Fruit fly (Drosophila melanogaster): ENCODE results near the gene Ubi-p63E.

- TF ChIP-seq CG8478 (optimal IDR thresholded peaks at IDR 0.05) (no peak), CTCF (optimal IDR thresholded peaks at IDR 0.05) (no peak)
Measured at dm6 chr3L:3947301-3947941, 44.4 kb upstream of the Ubi-p63E start, which contains the start of gene CG10853.
